Fruit fly (Drosophila melanogaster) whole organism, embryonic: Measurements from ENCODE around the gene yuri.
A peak's percentile ranks its signal among the peaks of the same experiment; 100 is the strongest.

Experiments used
- Ada2b ChIP-seq: fragments of 200-800 bp; sonication (Bioruptor generic); IDR thresholded peaks from 2 replicates; pipeline ENCODE4 v1.3.6; 2022; ENCODE audit warnings: missing biosample characterization, missing genetic modification characterization
- Aef1 ChIP-seq: fragments of 200-800 bp; sonication (Bioruptor generic); IDR thresholded peaks from 3 replicates; pipeline ENCODE4 v1.3.6; 2022; ENCODE audit warnings: missing biosample characterization, missing genetic modification characterization
- Asciz ChIP-seq: fragments of 200-800 bp; sonication (Bioruptor generic); optimal IDR thresholded peaks from 2 replicates; lab custom pipeline; 2017; ENCODE audit warnings: missing biosample characterization, mild to moderate bottlenecking, missing genetic modification characterization, missing genetic modification reagents
- Blimp-1 ChIP-seq: fragments of 200-800 bp; sonication (Bioruptor generic); optimal IDR thresholded peaks from 3 replicates; lab custom pipeline; 2018; ENCODE audit warnings: missing biosample characterization, missing genetic modification characterization, mild to moderate bottlenecking, moderate library complexity, missing genetic modification reagents
- CG1233 ChIP-seq: fragments of 200-800 bp; sonication (Bioruptor generic); optimal IDR thresholded peaks from 4 replicates; lab custom pipeline; 2018; ENCODE audit warnings: missing biosample characterization, mild to moderate bottlenecking, missing genetic modification characterization
- CG12659 ChIP-seq: fragments of 200-800 bp; sonication (Bioruptor generic); optimal IDR thresholded peaks from 3 replicates; lab custom pipeline; 2017; ENCODE audit warnings: mild to moderate bottlenecking, missing biosample characterization, missing genetic modification reagents, missing genetic modification characterization
- CG13424 ChIP-seq: fragments of 200-800 bp; sonication (Bioruptor generic); optimal IDR thresholded peaks from 2 replicates; lab custom pipeline; 2019; ENCODE audit warnings: missing biosample characterization, mild to moderate bottlenecking, missing genetic modification characterization, moderate library complexity
- CG14441 ChIP-seq: fragments of 200-800 bp; sonication (Bioruptor generic); IDR thresholded peaks from 2 replicates; pipeline ENCODE4 v1.3.6; 2022; ENCODE audit warnings: missing biosample characterization, missing genetic modification characterization
- CG17359 ChIP-seq: fragments of 200-800 bp; sonication (Bioruptor generic); optimal IDR thresholded peaks from 3 replicates; lab custom pipeline; 2018; ENCODE audit warnings: missing biosample characterization, mild to moderate bottlenecking, missing genetic modification characterization, moderate library complexity
- CG17385 ChIP-seq: fragments of 200-800 bp; sonication (Bioruptor generic); optimal IDR thresholded peaks from 3 replicates; lab custom pipeline; 2018; ENCODE audit warnings: missing biosample characterization, mild to moderate bottlenecking, missing genetic modification characterization
- CG17568 ChIP-seq: fragments of 200-800 bp; sonication (Bioruptor generic); optimal IDR thresholded peaks from 2 replicates; lab custom pipeline; 2018; ENCODE audit warnings: missing biosample characterization, mild to moderate bottlenecking, missing genetic modification characterization, moderate library complexity
- CG18262 ChIP-seq: fragments of 200-800 bp; optimal IDR thresholded peaks from 3 replicates; lab custom pipeline; 2019; ENCODE audit warnings: missing biosample characterization, mild to moderate bottlenecking, missing genetic modification characterization, moderate library complexity
- CG18599 ChIP-seq: fragments of 200-800 bp; sonication (Bioruptor generic); optimal IDR thresholded peaks from 3 replicates; lab custom pipeline; 2017; ENCODE audit warnings: missing biosample characterization, missing genetic modification characterization, mild to moderate bottlenecking, moderate library complexity, missing genetic modification reagents
- CG31441 ChIP-seq: fragments of 200-800 bp; sonication (Bioruptor generic); IDR thresholded peaks from 2 replicates; pipeline ENCODE4 v1.3.6; 2022; ENCODE audit warnings: missing biosample characterization, missing genetic modification characterization
- CG33213 ChIP-seq: fragments of 200-800 bp; sonication (Bioruptor generic); optimal IDR thresholded peaks from 3 replicates; lab custom pipeline; 2016; ENCODE audit warnings: missing biosample characterization, missing genetic modification characterization
- CG8388 ChIP-seq: fragments of 200-800 bp; sonication (Bioruptor generic); optimal IDR thresholded peaks from 2 replicates; lab custom pipeline; 2019; ENCODE audit warnings: missing biosample characterization, mild to moderate bottlenecking, missing genetic modification characterization, moderate library complexity
- CG9215 ChIP-seq: fragments of 200-800 bp; sonication (Bioruptor generic); IDR thresholded peaks from 2 replicates; pipeline ENCODE4 v1.3.6; 2022; ENCODE audit warnings: missing biosample characterization, missing genetic modification characterization
- CG9727 ChIP-seq: fragments of 200-800 bp; sonication (Bioruptor generic); optimal IDR thresholded peaks from 3 replicates; lab custom pipeline; 2017; ENCODE audit warnings: missing biosample characterization, mild to moderate bottlenecking, missing genetic modification characterization
- Camta ChIP-seq: fragments of 200-800 bp; sonication (Bioruptor generic); optimal IDR thresholded peaks from 2 replicates; lab custom pipeline; 2016; ENCODE audit warnings: missing biosample characterization, missing genetic modification characterization
- D19A ChIP-seq: fragments of 200-800 bp; optimal IDR thresholded peaks from 3 replicates; lab custom pipeline; 2019; ENCODE audit warnings: missing biosample characterization, mild to moderate bottlenecking, missing genetic modification characterization, moderate library complexity
- Dad ChIP-seq: fragments of 200-800 bp; sonication (Bioruptor generic); optimal IDR thresholded peaks from 3 replicates; lab custom pipeline; 2016; ENCODE audit warnings: missing biosample characterization, missing genetic modification characterization
- Dek ChIP-seq: fragments of 200-800 bp; sonication (Bioruptor generic); optimal IDR thresholded peaks from 3 replicates; lab custom pipeline; 2019; ENCODE audit warnings: missing biosample characterization, mild to moderate bottlenecking, missing genetic modification characterization, moderate library complexity
- Fer3 ChIP-seq: fragments of 200-800 bp; sonication (Bioruptor generic); optimal IDR thresholded peaks from 2 replicates; lab custom pipeline; 2018; ENCODE audit warnings: missing biosample characterization, mild to moderate bottlenecking, missing genetic modification characterization, moderate library complexity
- Hmx ChIP-seq: fragments of 200-800 bp; sonication (Bioruptor generic); optimal IDR thresholded peaks from 2 replicates; lab custom pipeline; 2016; ENCODE audit warnings: missing biosample characterization, missing genetic modification characterization
- Hsf ChIP-seq: fragments of 200-800 bp; sonication (Bioruptor generic); optimal IDR thresholded peaks from 3 replicates; lab custom pipeline; 2016; ENCODE audit warnings: missing biosample characterization, missing genetic modification characterization
- Med ChIP-seq: fragments of 200-800 bp; sonication (Bioruptor generic); peaks from one replicate; lab custom pipeline; 2016; ENCODE audit warnings: missing biosample characterization, missing genetic modification characterization, mild to moderate bottlenecking, inconsistent platforms, moderate library complexity
- Oli ChIP-seq: fragments of 200-800 bp; sonication (Bioruptor generic); optimal IDR thresholded peaks from 2 replicates; lab custom pipeline; 2018; ENCODE audit warnings: missing biosample characterization, mild to moderate bottlenecking, missing genetic modification characterization, moderate library complexity
- Sin3A ChIP-seq: fragments of >200 bp; optimal IDR thresholded peaks from 2 replicates; lab custom pipeline; 2018
- Trl ChIP-seq, 3 experiments: fragments of >200 bp in 2 of 3; fragments of 200-800 bp in 1 of 3; sonication (Bioruptor generic) in 1 of 3; optimal IDR thresholded peaks; 2 replicates in 1 of 3; 3 replicates in 2 of 3; lab custom pipeline; 2016 to 2017; ENCODE audit warnings: missing biosample characterization in 1 of 3, missing genetic modification characterization in 1 of 3
- ara ChIP-seq: fragments of 200-800 bp; sonication (Bioruptor generic); IDR thresholded peaks from 2 replicates; pipeline ENCODE4 v1.3.6; 2022; ENCODE audit warnings: missing biosample characterization, missing genetic modification characterization
- cg ChIP-seq: fragments of 200-800 bp; sonication (Bioruptor generic); optimal IDR thresholded peaks from 3 replicates; lab custom pipeline; 2019; ENCODE audit warnings: missing biosample characterization, mild to moderate bottlenecking, missing genetic modification characterization, moderate library complexity
- chif ChIP-seq, 2 experiments: fragments of 200-800 bp; sonication (Bioruptor generic); optimal IDR thresholded peaks; 3 replicates each; lab custom pipeline; 2016; ENCODE audit warnings: missing biosample characterization in 2 of 2, missing genetic modification characterization in 2 of 2
- dpn ChIP-seq, 2 experiments: fragments of 200-800 bp; sonication (Bioruptor generic); optimal IDR thresholded peaks; 3 replicates each; lab custom pipeline; 2016; ENCODE audit warnings: missing biosample characterization in 2 of 2, missing genetic modification characterization in 2 of 2
- ems ChIP-seq: fragments of 200-800 bp; sonication (Bioruptor generic); optimal IDR thresholded peaks from 3 replicates; lab custom pipeline; 2016; ENCODE audit warnings: missing biosample characterization, missing genetic modification characterization
- grn ChIP-seq: fragments of 200-800 bp; sonication (Bioruptor generic); optimal IDR thresholded peaks from 3 replicates; lab custom pipeline; 2017; ENCODE audit warnings: missing biosample characterization, missing genetic modification characterization
- ham ChIP-seq: fragments of 200-800 bp; sonication (Bioruptor generic); IDR thresholded peaks from 2 replicates; pipeline ENCODE4 v1.3.6; 2022; ENCODE audit warnings: missing biosample characterization, missing genetic modification characterization
- klu ChIP-seq: fragments of 200-800 bp; sonication (Bioruptor generic); IDR thresholded peaks from 2 replicates; pipeline ENCODE4 v1.3.6; 2022; ENCODE audit warnings: missing biosample characterization, missing genetic modification characterization
- lbe ChIP-seq: fragments of 200-800 bp; sonication (Bioruptor generic); optimal IDR thresholded peaks from 2 replicates; lab custom pipeline; 2016; ENCODE audit warnings: missing biosample characterization, mild to moderate bottlenecking, missing genetic modification characterization
- lilli ChIP-seq: fragments of 200-800 bp; sonication (Bioruptor generic); optimal IDR thresholded peaks from 3 replicates; lab custom pipeline; 2016; ENCODE audit warnings: missing biosample characterization, missing genetic modification characterization
- pan ChIP-seq, 4 experiments: fragments of >200 bp in 3 of 4; fragments of 200-800 bp in 1 of 4; sonication (Bioruptor generic) in 1 of 4; optimal IDR thresholded peaks in 3 of 4; IDR thresholded peaks in 1 of 4; 2 replicates each; pipeline versions ENCODE4 v1.3.6 to Lab custom; 2017 to 2022; ENCODE audit warnings: missing biosample characterization in 2 of 4, missing genetic modification characterization in 2 of 4, mixed read lengths in 1 of 4
- tna ChIP-seq: fragments of 200-800 bp; sonication (Bioruptor generic); IDR thresholded peaks from 2 replicates; pipeline ENCODE4 v1.3.6; 2022; ENCODE audit warnings: missing biosample characterization, missing genetic modification characterization; ENCODE audit not compliant: partially characterized antibody
- wor ChIP-seq: fragments of 200-800 bp; sonication (Bioruptor generic); IDR thresholded peaks from 2 replicates; pipeline ENCODE4 v1.3.6; 2022; ENCODE audit warnings: missing biosample characterization, missing genetic modification characterization

Gene yuri

DNA sequence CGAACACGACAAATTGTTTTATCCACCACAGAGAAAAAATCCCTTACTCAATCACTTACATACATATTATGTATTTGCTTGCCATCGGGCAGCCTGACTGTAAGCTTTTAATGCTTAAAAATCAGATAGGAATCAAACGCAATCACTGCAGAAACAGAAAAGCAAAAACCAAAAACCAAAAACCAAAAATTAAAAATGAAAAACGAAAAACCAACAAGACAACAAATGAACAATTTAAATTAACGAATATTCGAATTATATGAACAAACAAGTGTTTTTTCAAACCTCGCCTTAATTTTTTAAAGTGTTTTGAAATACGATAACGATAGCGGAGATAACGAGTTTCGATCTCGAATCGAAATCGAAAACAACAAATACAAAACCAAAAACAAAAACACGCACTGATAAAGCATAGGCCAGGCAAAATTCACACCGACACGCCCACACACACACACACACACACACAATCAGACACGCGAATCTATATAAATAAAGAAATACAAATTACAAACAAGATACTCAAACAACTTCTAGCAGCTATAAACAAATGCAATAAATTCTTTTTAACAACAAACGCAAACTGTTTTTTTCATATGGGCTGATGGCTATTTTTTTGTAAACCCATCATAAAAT, 10.1 kb downstream of the yuri start (continued):
- TF ChIP-seq Trl (optimal IDR thresholded peaks at IDR 0.05; lab: Kevin White, UChicago) (no peak), Trl (GFP tag; optimal IDR thresholded peaks at IDR 0.05; lab: Kevin White, UChicago) (peak; percentile 15), CG17568 (no peak), ham (GFP tag; lab: Robert Waterston, UW) (no peak), Med (GFP tag; lab: Kevin White, UChicago) (peak; percentile 86), dpn (GFP tag; optimal IDR thresholded peaks at IDR 0.05; lab: Kevin White, UChicago) (peak; percentile 43 to 50), CG8388 (GFP tag; lab: Kevin White, UChicago) (peak; percentile 32), CG17359 (tag; lab: Kevin White, UChicago) (peak; percentile 34), CG33213 (peak; percentile 4), CG18262 (tag; lab: Kevin White, UChicago) (peak; percentile 60), Ada2b (GFP tag; lab: Robert Waterston, UW) (peak; percentile 55; the same call in 1 of the 2 replicates), Fer3 (tag; lab: Kevin White, UChicago) (peak; percentile 43), Blimp-1 (GFP tag; lab: Kevin White, UChicago) (peak; percentile 53), CG1233 (GFP tag; lab: Kevin White, UChicago) (peak; percentile 26), Aef1 (GFP tag; lab: Robert Waterston, UW) (peak; percentile 70), Camta (GFP tag; lab: Kevin White, UChicago) (peak; percentile 14), ems (no peak), D19A (tag; lab: Kevin White, UChicago) (no peak), CG9727 (GFP tag; lab: Kevin White, UChicago) (peak; percentile 54), Asciz (GFP tag; lab: Kevin White, UChicago) (peak; percentile 37), Hsf (GFP tag; lab: Kevin White, UChicago) (peak; percentile 68), cg (peak; percentile 61), pan (optimal IDR thresholded peaks at IDR 0.05; lab: Kevin White, UChicago) (no peak), pan (GFP tag; optimal IDR thresholded peaks at IDR 0.05 in 1 of 2, IDR thresholded peaks at IDR 0.05 in 1 of 2) (peak in 1 of 2 experiments; percentile 64), klu (GFP tag; lab: Robert Waterston, UW) (no peak; the same call in 1 of the 2 replicates), grn (GFP tag; lab: Kevin White, UChicago) (peak; percentile 86), lilli (peak; percentile 51), CG17385 (GFP tag; lab: Kevin White, UChicago) (peak; percentile 63), Hmx (peak; percentile 11), ara (GFP tag; lab: Robert Waterston, UW) (peak; percentile 47; the same call in 1 of the 2 replicates), tna (GFP tag; lab: Robert Waterston, UW) (no peak), CG14441 (GFP tag; lab: Robert Waterston, UW) (peak; percentile 52; the same call in 1 of the 2 replicates), CG13424 (tag; lab: Kevin White, UChicago) (peak; percentile 45), Dad (GFP tag; lab: Kevin White, UChicago) (peak; percentile 17), CG18599 (GFP tag; lab: Kevin White, UChicago) (peak; percentile 26), wor (peak; percentile 40; the same call in 1 of the 2 replicates), CG9215 (GFP tag; lab: Robert Waterston, UW) (peak; percentile 45), chif (GFP tag; optimal IDR thresholded peaks at IDR 0.05; lab: Kevin White, UChicago) (peak in 1 of 2 experiments; percentile 64), CG12659 (peak; percentile 45), lbe (GFP tag; lab: Kevin White, UChicago) (no peak), Oli (tag; lab: Kevin White, UChicago) (peak; percentile 40), Sin3A (lab: Kevin White, UChicago) (no peak), CG31441 (GFP tag; lab: Robert Waterston, UW) (peak; percentile 50), Dek (tag; lab: Kevin White, UChicago) (peak; percentile 3)
